Worm (Caenorhabditis elegans): ENCODE data around the gene hlh-15.

DNA sequence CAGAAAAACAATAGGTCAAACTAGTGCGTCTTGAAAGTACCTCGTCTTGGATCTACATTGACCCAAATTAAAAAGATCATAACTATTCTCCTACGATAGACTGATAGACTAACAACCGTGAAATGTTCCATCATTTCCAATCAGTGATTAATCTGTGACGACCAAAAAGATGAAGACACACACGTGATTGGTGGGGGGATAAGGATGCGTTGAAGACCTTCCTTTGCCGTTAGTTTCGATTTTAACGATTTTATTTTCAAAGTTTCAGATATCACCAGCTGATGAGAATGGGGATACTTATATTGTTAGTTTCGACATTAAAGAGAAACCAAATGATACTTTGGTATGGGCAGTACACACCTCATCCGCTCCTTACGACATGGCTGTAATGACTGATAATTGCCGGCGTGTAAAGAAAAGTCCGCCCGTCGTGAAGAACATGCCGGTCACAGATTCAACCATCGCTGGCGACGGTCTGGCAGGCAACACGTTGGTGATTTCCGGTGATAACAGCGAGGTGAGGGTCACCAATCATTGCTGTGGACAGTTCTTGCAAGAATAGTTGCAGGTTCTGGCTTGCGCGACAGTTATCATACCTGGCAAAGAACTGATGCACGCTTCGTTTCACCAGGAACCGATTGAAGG, 26.1 kb downstream of the hlh-15 start:
- TF ChIP-seq lsy-2 (tag; optimal IDR thresholded peaks at IDR 0.05) (no peak), unc-62 (GFP tag; optimal IDR thresholded peaks at IDR 0.05) (no peak), lin-15B (tag; optimal IDR thresholded peaks at IDR 0.05) (no peak), ceh-82 (tag; optimal IDR thresholded peaks at IDR 0.05) (no peak), pax-3 (tag; optimal IDR thresholded peaks at IDR 0.05) (no peak), ztf-4 (tag; optimal IDR thresholded peaks at IDR 0.05) (no peak), tlp-1 (tag; optimal IDR thresholded peaks at IDR 0.05) (no peak), egl-13 (tag; optimal IDR thresholded peaks at IDR 0.05) (no peak), dpl-1 (GFP tag; optimal IDR thresholded peaks at IDR 0.05) (no peak), rnt-1 (tag; optimal IDR thresholded peaks at IDR 0.05) (no peak), nhr-84 (tag; optimal IDR thresholded peaks at IDR 0.05) (no peak), nhr-71 (tag; optimal IDR thresholded peaks at IDR 0.05) (peak; percentile 5), skn-1 (tag; optimal IDR thresholded peaks at IDR 0.05) (no peak)
